Fruit fly (Drosophila melanogaster): Measurements from ENCODE around the gene APC7.

The APC7 gene

dm6 chrX:6590681-6591289 lies 6.1 kb upstream of the APC7 start, which contains the start of gene Pat1 (continued):
- TF ChIP-seq CG17359 (tag; optimal IDR thresholded peaks at IDR 0.05) (peak; percentile 38), run (tag; optimal IDR thresholded peaks at IDR 0.05) (peak; percentile 5), CG2129 (GFP tag; IDR thresholded peaks at IDR 0.05; ENCODE audit: partially characterized antibody) (peak; percentile 64), CG15514 (GFP tag; optimal IDR thresholded peaks at IDR 0.05) (peak; percentile 87), Lhr (GFP tag; optimal IDR thresholded peaks at IDR 0.05) (peak; percentile 75), CG9437 (GFP tag; optimal IDR thresholded peaks at IDR 0.05) (no peak), dpn (GFP tag; optimal IDR thresholded peaks at IDR 0.05) (peak in 1 of 2 experiments; percentile 41), cg (GFP tag; optimal IDR thresholded peaks at IDR 0.05) (no peak), CG6791 (GFP tag; IDR thresholded peaks at IDR 0.05; ENCODE audit: partially characterized antibody) (peak; percentile 95), CG32532 (GFP tag; IDR thresholded peaks at IDR 0.05) (peak; percentile 36; the same call in 1 of the 2 replicates), Optix (GFP tag; IDR thresholded peaks at IDR 0.05) (no peak), sob (GFP tag; IDR thresholded peaks at IDR 0.05) (0 out of 2 replicates have a peak, but pooled peaks have one; percentile 29), peb (GFP tag; IDR thresholded peaks at IDR 0.05) (no peak), CG9876 (GFP tag; optimal IDR thresholded peaks at IDR 0.05) (no peak), amos (GFP tag; IDR thresholded peaks at IDR 0.05; ENCODE audit: partially characterized antibody) (peak; percentile 92), nmo (GFP tag; optimal IDR thresholded peaks at IDR 0.05) (peak; percentile 38), Nf-YC (tag; optimal IDR thresholded peaks at IDR 0.05) (peak; percentile 6), CG7745 (tag; optimal IDR thresholded peaks at IDR 0.05) (peak; percentile 8), CG11560 (tag; IDR thresholded peaks at IDR 0.05) (no peak), CG1024 (GFP tag; IDR thresholded peaks at IDR 0.05) (no peak), CG17829 (tag; optimal IDR thresholded peaks at IDR 0.05) (peak; percentile 38), ERR (GFP tag; optimal IDR thresholded peaks at IDR 0.05) (peak; percentile 15), Antp (GFP tag; optimal IDR thresholded peaks at IDR 0.05) (no peak), Atf3 (GFP tag; optimal IDR thresholded peaks at IDR 0.05) (no peak), phol (tag; optimal IDR thresholded peaks at IDR 0.05) (peak; percentile 21), lbe (GFP tag; optimal IDR thresholded peaks at IDR 0.05) (peak; percentile 8), CG7372 (GFP tag; IDR thresholded peaks at IDR 0.05) (no peak), MESR4 (GFP tag; optimal IDR thresholded peaks at IDR 0.05) (peak; percentile 90), Xrp1 (GFP tag; IDR thresholded peaks at IDR 0.05) (0 out of 2 replicates have a peak, but pooled peaks have one; percentile 13), Dref (GFP tag; IDR thresholded peaks at IDR 0.05) (peak; percentile 94), CG8281 (tag; optimal IDR thresholded peaks at IDR 0.05) (no peak), slbo (GFP tag; IDR thresholded peaks at IDR 0.05) (peak; percentile 34; the same call in 1 of the 2 replicates), CG33213 (GFP tag; optimal IDR thresholded peaks at IDR 0.05) (peak; percentile 31), Hmr (GFP tag; optimal IDR thresholded peaks at IDR 0.05) (peak; percentile 47), CG8290 (GFP tag; optimal IDR thresholded peaks at IDR 0.05) (peak; percentile 7), CG8290 (tag; optimal IDR thresholded peaks at IDR 0.05) (peak in 1 of 2 experiments; percentile 77), stwl (tag; optimal IDR thresholded peaks at IDR 0.05) (peak; percentile 91), CG34376 (GFP tag; optimal IDR thresholded peaks at IDR 0.05) (peak; percentile 49), Deaf1 (tag; optimal IDR thresholded peaks at IDR 0.05) (peak; percentile 30), CG17186 (GFP tag; optimal IDR thresholded peaks at IDR 0.05) (peak; percentile 93), tll (GFP tag; optimal IDR thresholded peaks at IDR 0.05) (peak in 1 of 2 experiments; percentile 66), kay (GFP tag; optimal IDR thresholded peaks at IDR 0.05) (peak; percentile 34), HmgZ (tag; optimal IDR thresholded peaks at IDR 0.05) (peak; percentile 66), E2f2 (GFP tag; IDR thresholded peaks at IDR 0.05) (peak; percentile 88), BEAF-32 (GFP tag; optimal IDR thresholded peaks at IDR 0.05) (peak; percentile 90), trem (tag; optimal IDR thresholded peaks at IDR 0.05) (peak; percentile 59), row (GFP tag; IDR thresholded peaks at IDR 0.05) (peak; percentile 56), Dp (GFP tag; optimal IDR thresholded peaks at IDR 0.05) (peak; percentile 85), Elba2 (GFP tag; optimal IDR thresholded peaks at IDR 0.05) (peak; percentile 19)

All from whole organism, embryonic.